Worm (Caenorhabditis elegans) whole organism, L4/young adult: ENCODE results near the gene B0361.4.

Experiments used
- W03F9.2 ChIP-seq: fragments of 150-350 bp; optimal IDR thresholded peaks from 2 replicates; lab custom pipeline; 2014; ENCODE audit warnings: missing biosample characterization, missing genetic modification characterization
- dao-5 ChIP-seq: sonication (generic microtip); optimal IDR thresholded peaks from 2 replicates; lab custom pipeline; 2016; ENCODE audit warnings: missing genotype, missing genetic modification characterization, moderate library complexity, missing compliant biosample characterization
- him-1 ChIP-seq: sonication (generic microtip); optimal IDR thresholded peaks from 2 replicates; lab custom pipeline; 2016; ENCODE audit warnings: missing genotype, missing genetic modification reagents, missing genetic modification characterization, missing compliant biosample characterization

ce11 chrIII:7216226-7216625 lies 42.6 kb upstream of the B0361.4 start, which contains the start of gene R151.1:
- no peak for TF ChIP-seq W03F9.2
- TF ChIP-seq him-1 (tag; lab: Kevin White, UChicago), result no peak
- TF ChIP-seq dao-5 (tag; lab: Kevin White, UChicago), result no peak
